Worm (Caenorhabditis elegans) whole organism, midembryonic: Measurements from ENCODE around the gene rund-1.

Experiments
- flt-1 ChIP-seq: fragments of 200-800 bp; sonication (Bioruptor generic); IDR thresholded peaks from 2 replicates; pipeline ENCODE4 v1.3.6; 2022; ENCODE audit warnings: missing genetic modification characterization, missing compliant biosample characterization
- med-1 ChIP-seq: sonication (generic microtip); optimal IDR thresholded peaks from 2 replicates; lab custom pipeline; 2017; ENCODE audit warnings: missing genetic modification characterization, mild to moderate bottlenecking, missing compliant biosample characterization, antibody characterized with exemption, missing genetic modification reagents; ENCODE audit not compliant: insufficient read depth
- ref-1 ChIP-seq: fragments of 200-800 bp; sonication (Bioruptor generic); conservative IDR thresholded peaks from 2 replicates; pipeline ENCODE4 v1.3.6; 2022; ENCODE audit warnings: missing genetic modification reagents, missing genetic modification characterization, missing compliant biosample characterization
- tab-1 ChIP-seq: fragments of 200-800 bp; sonication (Bioruptor generic); IDR thresholded peaks from 2 replicates; pipeline ENCODE4 v1.3.6; 2022; ENCODE audit warnings: missing genetic modification characterization, missing compliant biosample characterization

DNA sequence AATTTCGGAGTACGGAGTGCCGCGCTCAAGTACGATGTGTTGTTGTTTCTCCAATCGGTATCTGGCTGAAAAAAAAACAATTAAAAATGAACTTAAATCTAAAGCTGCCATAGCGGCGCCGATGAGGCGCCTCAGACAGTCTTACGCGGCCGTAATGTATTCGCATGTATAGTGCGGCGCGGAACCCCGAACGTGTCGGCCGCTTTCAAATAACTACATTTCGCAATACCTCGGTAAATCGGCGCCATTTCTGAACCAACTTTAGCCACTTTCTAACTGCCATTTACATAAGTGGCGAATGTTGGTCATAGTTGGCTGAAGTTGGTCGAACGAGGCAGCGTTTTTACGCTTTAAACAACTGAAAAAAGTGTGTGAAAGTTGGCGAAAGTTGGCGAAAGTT lies 48.8 kb downstream of the rund-1 start:
- TF ChIP-seq flt-1 (GFP tag; lab: Robert Waterston, UW) = no peak
- no peak for TF ChIP-seq med-1
- no peak for TF ChIP-seq ref-1
- TF ChIP-seq tab-1 = no peak
